Worm (Caenorhabditis elegans): ENCODE data around the gene trx-3.
A peak's percentile ranks its signal among the peaks of the same experiment; 100 is the strongest.

DNA sequence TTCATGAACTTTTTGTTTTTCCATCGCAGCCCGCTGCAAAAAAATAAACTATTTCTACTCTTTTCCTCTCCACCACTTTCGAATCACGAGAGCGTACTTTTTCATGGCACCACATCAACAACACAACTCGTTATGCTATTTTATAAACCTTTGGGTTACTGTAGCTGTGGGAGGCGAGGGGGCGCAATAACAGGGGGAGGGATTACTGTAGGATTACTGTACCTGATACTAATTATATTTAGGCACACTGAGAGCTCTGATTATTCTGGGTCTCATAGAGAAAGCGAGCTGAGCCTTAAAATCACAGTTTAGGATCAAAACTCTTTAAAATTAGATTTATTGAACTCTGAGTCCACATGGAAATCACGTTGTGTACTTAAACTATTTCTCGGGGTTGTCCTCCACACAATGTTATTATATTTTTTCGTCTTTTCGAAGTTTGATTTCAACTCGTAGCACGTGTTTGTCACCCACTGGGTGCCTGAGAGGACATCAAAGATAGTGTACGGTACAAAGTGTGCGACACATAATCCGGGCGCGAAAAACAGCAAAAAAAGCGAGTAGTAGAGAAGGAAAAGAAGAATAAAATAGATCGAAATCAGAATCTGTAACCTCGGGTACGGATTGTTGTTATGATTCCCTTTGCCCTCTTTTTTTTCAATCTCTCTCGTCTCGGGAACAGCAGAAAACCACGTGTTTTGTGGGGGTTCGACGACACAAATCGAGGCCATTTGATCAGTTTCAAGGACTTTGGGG, 14.2 kb upstream of the trx-3 start:
- TF ChIP-seq aly-2 (tag; optimal IDR thresholded peaks at IDR 0.05) (no peak), ama-1 (optimal IDR thresholded peaks at IDR 0.05) (peak; percentile 36), ztf-11 (tag; optimal IDR thresholded peaks at IDR 0.05) (no peak), fkh-4 (tag; optimal IDR thresholded peaks at IDR 0.05; ENCODE audit: borderline replicate concordance) (no peak), efl-1 (optimal IDR thresholded peaks at IDR 0.05) (peak in 1 of 2 experiments; percentile 23), efl-1 (GFP tag; optimal IDR thresholded peaks at IDR 0.05 in 1 of 2) (peak; percentile 37 to 93), mab-9 (GFP tag; IDR thresholded peaks at IDR 0.05) (no peak), alr-1 (tag; optimal IDR thresholded peaks at IDR 0.05; ENCODE audit: borderline replicate concordance) (no peak), nhr-20 (tag; optimal IDR thresholded peaks at IDR 0.05) (peak; percentile 86), skn-1 (tag; optimal IDR thresholded peaks at IDR 0.05) (no peak), unc-98 (GFP tag; IDR thresholded peaks at IDR 0.05) (no peak), fkh-8 (tag; optimal IDR thresholded peaks at IDR 0.05) (no peak), aha-1 (tag; optimal IDR thresholded peaks at IDR 0.05) (no peak), nhr-237 (tag; optimal IDR thresholded peaks at IDR 0.05) (no peak), lsy-2 (tag; optimal IDR thresholded peaks at IDR 0.05) (peak in 1 of 2 experiments; percentile 62)
